Fruit fly (Drosophila melanogaster): Measurements from ENCODE around the gene Nufip.
A peak's percentile ranks its signal among the peaks of the same experiment; 100 is the strongest.

The Nufip gene

DNA sequence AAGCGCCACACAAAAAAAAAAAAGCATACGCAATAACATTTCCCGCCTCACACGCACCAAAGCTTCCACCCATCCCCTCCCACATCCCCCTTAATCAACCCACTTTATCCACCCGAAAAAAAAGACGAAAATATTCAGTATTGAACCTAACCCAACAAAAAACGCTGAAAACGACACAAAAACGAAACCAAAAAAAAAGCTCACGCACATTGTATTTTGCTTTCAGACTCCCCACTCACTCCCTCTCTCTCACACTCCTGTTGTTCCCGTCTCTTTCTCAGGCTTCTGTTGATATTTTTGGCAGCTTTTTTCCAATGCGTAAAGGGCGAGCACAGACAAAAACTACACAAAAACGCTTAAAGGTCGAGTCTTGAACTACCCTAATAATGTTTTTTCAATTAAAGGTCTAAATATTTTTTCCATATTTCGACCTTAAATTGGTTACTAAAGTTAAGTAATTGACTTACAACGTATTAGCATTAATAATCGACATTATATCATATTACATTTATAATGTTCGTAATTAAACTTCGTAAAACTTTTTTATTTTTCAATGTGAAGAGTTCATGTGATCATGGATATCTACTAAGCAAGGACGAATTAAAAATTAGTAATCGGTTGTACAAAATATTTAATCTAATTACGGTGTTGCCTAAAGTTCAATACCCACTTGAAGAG is 38.4 kb upstream of the Nufip start (continued):
- TF ChIP-seq Eip74EF (GFP tag; optimal IDR thresholded peaks at IDR 0.05) (peak in 1 of 2 experiments; percentile 66), CG18599 (GFP tag; optimal IDR thresholded peaks at IDR 0.05) (peak; percentile 67), Sox102F (GFP tag; optimal IDR thresholded peaks at IDR 0.05) (peak; percentile 86), phol (tag; optimal IDR thresholded peaks at IDR 0.05) (peak; percentile 78), Myb (GFP tag; optimal IDR thresholded peaks at IDR 0.05) (peak; percentile 10), CG12104 (GFP tag; optimal IDR thresholded peaks at IDR 0.05) (peak; percentile 78), CG30403 (GFP tag; optimal IDR thresholded peaks at IDR 0.05) (peak; percentile 86), CG1024 (GFP tag; IDR thresholded peaks at IDR 0.05) (no peak), nerfin-1 (tag; optimal IDR thresholded peaks at IDR 0.05) (peak; percentile 49), B-H1 (GFP tag; IDR thresholded peaks at IDR 0.05) (0 out of 3 replicates have a peak, but pooled peaks have one; percentile 22), CG7786 (GFP tag; optimal IDR thresholded peaks at IDR 0.05) (peak; percentile 9), CG12659 (GFP tag; optimal IDR thresholded peaks at IDR 0.05) (peak; percentile 61), CG32532 (GFP tag; IDR thresholded peaks at IDR 0.05) (peak; percentile 28), schlank (tag; optimal IDR thresholded peaks at IDR 0.05) (no peak), stwl (tag; optimal IDR thresholded peaks at IDR 0.05) (no peak), CG31388 (GFP tag; optimal IDR thresholded peaks at IDR 0.05) (no peak), Poxn (GFP tag; IDR thresholded peaks at IDR 0.05) (no peak), CG33213 (GFP tag; optimal IDR thresholded peaks at IDR 0.05) (no peak), Oli (tag; optimal IDR thresholded peaks at IDR 0.05) (peak; percentile 84), HLH54F (GFP tag; optimal IDR thresholded peaks at IDR 0.05) (peak; percentile 52), Hey (tag; optimal IDR thresholded peaks at IDR 0.05) (no peak), CG9932 (GFP tag; IDR thresholded peaks at IDR 0.05) (no peak; the same call in none of the 2 replicates), CG9609 (GFP tag; optimal IDR thresholded peaks at IDR 0.05) (peak; percentile 3), CHES-1-like (GFP tag; optimal IDR thresholded peaks at IDR 0.05) (no peak), B-H2 (GFP tag; optimal IDR thresholded peaks at IDR 0.05) (peak; percentile 52), ftz-f1 (GFP tag; optimal IDR thresholded peaks at IDR 0.05) (peak; percentile 91), tap (tag; optimal IDR thresholded peaks at IDR 0.05) (peak; percentile 65), CG4854 (GFP tag; optimal IDR thresholded peaks at IDR 0.05) (peak; percentile 2), rib (GFP tag; IDR thresholded peaks at IDR 0.05) (peak; percentile 76), CG11247 (GFP tag; IDR thresholded peaks at IDR 0.05) (no peak), caup (GFP tag; optimal IDR thresholded peaks at IDR 0.05; ENCODE audit: severe bottlenecking) (peak; percentile 32), CG4617 (GFP tag; optimal IDR thresholded peaks at IDR 0.05; ENCODE audit: borderline replicate concordance) (no peak), ase (GFP tag; IDR thresholded peaks at IDR 0.05) (peak; percentile 22; the same call in 1 of the 3 replicates), CG3281 (GFP tag; optimal IDR thresholded peaks at IDR 0.05) (peak; percentile 72), CG15011 (GFP tag; optimal IDR thresholded peaks at IDR 0.05) (peak; percentile 73), aop (GFP tag; IDR thresholded peaks at IDR 0.05) (no peak), ERR (GFP tag; optimal IDR thresholded peaks at IDR 0.05) (peak; percentile 37), CG1832 (GFP tag; optimal IDR thresholded peaks at IDR 0.05) (peak; percentile 67), slbo (GFP tag; IDR thresholded peaks at IDR 0.05) (peak; percentile 34; the same call in 1 of the 2 replicates), CG14050 (GFP tag; IDR thresholded peaks at IDR 0.05) (peak; percentile 58; the same call in 2 of the 3 replicates), otp (GFP tag; IDR thresholded peaks at IDR 0.05) (0 out of 3 replicates have a peak, but pooled peaks have one; percentile 37), D19A (tag; optimal IDR thresholded peaks at IDR 0.05) (peak; percentile 97), pfk (GFP tag; optimal IDR thresholded peaks at IDR 0.05) (peak; percentile 4), NC2β (GFP tag; optimal IDR thresholded peaks at IDR 0.05) (no peak), Hmx (GFP tag; optimal IDR thresholded peaks at IDR 0.05) (peak; percentile 55), Asciz (GFP tag; optimal IDR thresholded peaks at IDR 0.05) (peak; percentile 60), psq (GFP tag; optimal IDR thresholded peaks at IDR 0.05) (peak; percentile 78), exex (tag; optimal IDR thresholded peaks at IDR 0.05) (peak; percentile 19), zf30C (GFP tag; optimal IDR thresholded peaks at IDR 0.05) (no peak)

Measured in whole organism, embryonic.